Worm (Caenorhabditis elegans): ENCODE results near the gene C07A9.12.
A peak's percentile ranks its signal among the peaks of the same experiment; 100 is the strongest.
"Not testable (repeated sequence)": the region's sequence is repeated elsewhere in the genome, so short reads cannot be mapped to it uniquely, and the experiment has no call there.

The C07A9.12 gene

ce11 chrIII:9694474-9694873 lies 32.9 kb downstream of the C07A9.12 start, which contains the start of gene set-3:
Gene set-3, minus strand, starts transcription at chrIII:9694574.
- TF ChIP-seq nhr-76 (tag; optimal IDR thresholded peaks at IDR 0.05) (no peak), nhr-12 (tag; optimal IDR thresholded peaks at IDR 0.05) (no peak), nhr-77 (tag; optimal IDR thresholded peaks at IDR 0.05) (no peak), elt-3 (tag; optimal IDR thresholded peaks at IDR 0.05) (no peak), nfya-1 (tag; optimal IDR thresholded peaks at IDR 0.05; ENCODE audit: insufficient read depth) (no peak), eor-1 (tag; optimal IDR thresholded peaks at IDR 0.05) (no peak), nhr-237 (tag; optimal IDR thresholded peaks at IDR 0.05) (no peak), fkh-2 (tag; optimal IDR thresholded peaks at IDR 0.05) (no peak), zag-1 (tag; optimal IDR thresholded peaks at IDR 0.05) (no peak), pqm-1 (tag; optimal IDR thresholded peaks at IDR 0.05) (no peak), sea-2 (GFP tag; optimal IDR thresholded peaks at IDR 0.05) (no peak), snpc-4 (tag; optimal IDR thresholded peaks at IDR 0.05) (no peak), ceh-9 (tag; optimal IDR thresholded peaks at IDR 0.05) (no peak), nhr-11 (tag; optimal IDR thresholded peaks at IDR 0.05) (no peak), egl-5 (tag; optimal IDR thresholded peaks at IDR 0.05) (no peak), lin-15B (tag; optimal IDR thresholded peaks at IDR 0.05) (no peak), ama-1 (optimal IDR thresholded peaks at IDR 0.05) (no peak)

- TF ChIP-seq lsy-12 (tag; optimal IDR thresholded peaks at IDR 0.05): no peak
- peak; percentile 42 for TF ChIP-seq elt-2 (tag; optimal IDR thresholded peaks at IDR 0.05)
- peak; percentile 43 for TF ChIP-seq pqm-1 (tag; optimal IDR thresholded peaks at IDR 0.05)
Measured at ce11 chrIII:9690044-9690443, 37.3 kb downstream of the C07A9.12 start, which contains the start of gene best-5. Gene best-5, minus strand, starts transcription at chrIII:9690253.

- TF ChIP-seq nhr-67 (tag; optimal IDR thresholded peaks at IDR 0.05) (no peak), lsy-12 (tag; optimal IDR thresholded peaks at IDR 0.05) (no peak), snpc-4 (tag; optimal IDR thresholded peaks at IDR 0.05) (no peak), ceh-16 (tag; optimal IDR thresholded peaks at IDR 0.05) (no peak), ztf-4 (tag; optimal IDR thresholded peaks at IDR 0.05) (no peak), pqm-1 (tag; optimal IDR thresholded peaks at IDR 0.05) (peak; percentile 91), elt-2 (tag; optimal IDR thresholded peaks at IDR 0.05) (peak; percentile 68), nhr-77 (tag; optimal IDR thresholded peaks at IDR 0.05) (no peak), mdl-1 (tag; optimal IDR thresholded peaks at IDR 0.05) (no peak), pha-4 (tag; optimal IDR thresholded peaks at IDR 0.05) (peak; percentile 34)
Measured at ce11 chrIII:9689377-9689776, 38.0 kb downstream of the C07A9.12 start.

DNA sequence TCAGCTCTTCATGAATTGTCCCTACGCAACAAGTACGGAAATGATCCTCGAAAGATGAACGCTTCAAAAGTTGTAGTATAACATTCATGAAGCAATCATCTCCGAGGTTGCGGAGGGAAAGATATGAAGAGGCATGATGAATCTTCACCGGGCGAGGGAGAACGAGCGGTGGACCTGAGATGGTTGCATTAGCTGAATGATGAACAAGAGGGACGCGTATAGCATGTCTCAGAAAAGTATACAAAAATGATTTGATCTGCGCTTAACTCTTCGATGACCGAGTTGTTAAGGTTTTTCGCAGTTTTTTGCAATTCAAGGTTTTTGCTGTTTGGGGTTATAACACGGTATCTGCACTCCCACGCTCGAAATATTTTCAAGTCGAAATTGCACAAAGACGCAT lies 41.4 kb downstream of the C07A9.12 start, which contains the start of gene C07A9.10:
Gene C07A9.10, minus strand, starts transcription at position 101 of the 400 bp plus-strand sequence.
- no peak for TF ChIP-seq ztf-4 (tag; optimal IDR thresholded peaks at IDR 0.05)
- no peak for TF ChIP-seq egl-5 (tag; optimal IDR thresholded peaks at IDR 0.05)
- no peak for TF ChIP-seq pha-4 (tag; optimal IDR thresholded peaks at IDR 0.05)
- no peak for TF ChIP-seq nhr-43 (tag; optimal IDR thresholded peaks at IDR 0.05; ENCODE audit: poor library complexity, severe bottlenecking)
- no peak for TF ChIP-seq fkh-2 (tag; optimal IDR thresholded peaks at IDR 0.05)
- no peak for TF ChIP-seq nhr-12 (tag; optimal IDR thresholded peaks at IDR 0.05)
- TF ChIP-seq nhr-28 (tag; optimal IDR thresholded peaks at IDR 0.05): no peak
- no peak for TF ChIP-seq elt-1 (tag; optimal IDR thresholded peaks at IDR 0.05)
- TF ChIP-seq lsy-12 (tag; optimal IDR thresholded peaks at IDR 0.05): no peak
- no peak for TF ChIP-seq nhr-237 (tag; optimal IDR thresholded peaks at IDR 0.05)
- no peak for TF ChIP-seq nhr-76 (tag; optimal IDR thresholded peaks at IDR 0.05)
- no peak for TF ChIP-seq pqm-1 (tag; optimal IDR thresholded peaks at IDR 0.05)
- TF ChIP-seq tbx-2 (tag; optimal IDR thresholded peaks at IDR 0.05): no peak

DNA sequence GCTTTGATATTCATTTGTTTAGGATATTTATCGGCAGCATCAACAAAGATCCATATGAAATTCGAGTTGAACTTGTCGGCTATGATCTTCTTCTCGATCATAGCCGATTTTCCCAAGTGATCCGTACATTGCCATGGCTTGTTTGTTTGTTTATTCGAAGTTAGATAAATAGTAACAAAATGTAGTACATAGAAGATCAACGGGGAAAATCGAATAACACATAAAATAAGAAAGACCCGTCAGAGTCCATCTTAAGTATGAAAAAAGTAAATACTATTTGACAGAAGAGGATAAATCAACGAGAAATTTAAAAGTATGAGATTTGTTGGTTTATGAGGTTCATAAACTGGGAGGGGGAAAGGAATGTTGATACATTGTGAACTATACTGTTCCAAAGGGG lies 44.6 kb downstream of the C07A9.12 start, which contains the start of gene C07A9.5:
Gene C07A9.5, minus strand, starts transcription at position 101 of the 400 bp plus-strand sequence.
- TF ChIP-seq mml-1 (tag; optimal IDR thresholded peaks at IDR 0.05); nhr-43 (tag; optimal IDR thresholded peaks at IDR 0.05; ENCODE audit: poor library complexity, severe bottlenecking); elt-1 (tag; optimal IDR thresholded peaks at IDR 0.05): not testable (repeated sequence)

DNA sequence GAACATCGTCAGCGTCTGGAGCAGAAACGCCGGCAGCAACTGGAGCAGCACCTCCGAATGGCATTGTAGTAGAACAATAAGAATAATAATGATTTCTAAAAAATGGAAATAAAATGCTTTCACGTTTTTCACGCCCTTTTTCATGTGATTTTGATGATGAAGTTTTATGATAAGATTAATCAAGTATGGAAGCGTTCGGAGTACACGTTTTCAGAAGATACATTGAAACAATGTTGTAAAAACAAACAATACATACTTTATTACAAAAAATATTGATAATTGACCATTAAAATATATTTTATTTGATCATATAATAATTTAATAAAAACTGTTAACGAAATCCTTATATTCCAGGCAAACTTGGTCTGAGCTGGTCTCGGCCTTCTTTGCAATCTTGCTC lies 46.1 kb downstream of the C07A9.12 start, which contains the start of gene C07A9.13:
Gene C07A9.13, minus strand, starts transcription at position 101 of the 400 bp plus-strand sequence.
- TF ChIP-seq nhr-25, ceh-9, ceh-16 (tag; optimal IDR thresholded peaks at IDR 0.05): not testable (repeated sequence)

All from whole organism, L3 larva.